Worm (Caenorhabditis elegans) whole organism, mixed stage, embryonic: ENCODE measurements around the gene fbxo-11.2.

Source experiments
- M03D4.4 ChIP-seq: sonication (generic microtip); optimal IDR thresholded peaks from 2 replicates; lab custom pipeline; 2017; ENCODE audit warnings: mild to moderate bottlenecking, missing genetic modification characterization, missing compliant biosample characterization
- bed-3 ChIP-seq: fragments of 200-800 bp; sonication (Bioruptor generic); optimal IDR thresholded peaks from 3 replicates; lab custom pipeline; 2018; ENCODE audit warnings: mild to moderate bottlenecking, missing genetic modification characterization, moderate library complexity, missing compliant biosample characterization
- ceh-43 ChIP-seq: fragments of 200-800 bp; sonication (Bioruptor generic); optimal IDR thresholded peaks from 2 replicates; lab custom pipeline; 2018; ENCODE audit warnings: mild to moderate bottlenecking, missing genetic modification characterization, moderate library complexity, missing compliant biosample characterization
- ceh-83 ChIP-seq: fragments of 200-800 bp; sonication (Bioruptor generic); optimal IDR thresholded peaks from 2 replicates; lab custom pipeline; 2018; ENCODE audit warnings: mild to moderate bottlenecking, missing genetic modification characterization, missing compliant biosample characterization
- ces-1 ChIP-seq: fragments of 150-350 bp; optimal IDR thresholded peaks from 2 replicates; lab custom pipeline; 2014; ENCODE audit warnings: missing biosample characterization, missing genetic modification reagents, missing genetic modification characterization
- cnd-1 ChIP-seq: fragments of 200-800 bp; sonication (Bioruptor generic); optimal IDR thresholded peaks from 2 replicates; lab custom pipeline; 2018; ENCODE audit warnings: mild to moderate bottlenecking, missing genetic modification characterization, missing compliant biosample characterization
- drap-1 ChIP-seq: fragments of 200-800 bp; sonication (Bioruptor generic); optimal IDR thresholded peaks from 3 replicates; lab custom pipeline; 2018; ENCODE audit warnings: mild to moderate bottlenecking, missing genetic modification characterization, missing compliant biosample characterization
- elt-1 ChIP-seq: sonication (generic microtip); optimal IDR thresholded peaks from 2 replicates; lab custom pipeline; 2017; ENCODE audit warnings: missing genetic modification characterization, mild to moderate bottlenecking, missing compliant biosample characterization, antibody characterized with exemption, moderate library complexity, borderline replicate concordance; ENCODE audit not compliant: insufficient read depth
- flh-1 ChIP-seq: fragments of 200-800 bp; sonication (Bioruptor generic); optimal IDR thresholded peaks from 2 replicates; lab custom pipeline; 2018; ENCODE audit warnings: mild to moderate bottlenecking, missing genetic modification characterization, moderate library complexity, missing compliant biosample characterization
- hlh-1 ChIP-seq: fragments of 150-350 bp; optimal IDR thresholded peaks from 2 replicates; lab custom pipeline; 2014; ENCODE audit warnings: missing biosample characterization, missing genetic modification reagents, missing genetic modification characterization
- lin-32 ChIP-seq: fragments of 200-800 bp; sonication (Bioruptor generic); optimal IDR thresholded peaks from 2 replicates; lab custom pipeline; 2018; ENCODE audit warnings: mild to moderate bottlenecking, missing genetic modification characterization, missing compliant biosample characterization
- mls-2 ChIP-seq: sonication (generic microtip); optimal IDR thresholded peaks from 2 replicates; lab custom pipeline; 2016; ENCODE audit warnings: mild to moderate bottlenecking, missing genetic modification characterization, moderate library complexity, missing compliant biosample characterization
- nhr-12 ChIP-seq: fragments of 150-350 bp; optimal IDR thresholded peaks from 2 replicates; lab custom pipeline; 2014; ENCODE audit warnings: missing biosample characterization, missing genetic modification characterization
- nhr-2 ChIP-seq: fragments of 150-350 bp; optimal IDR thresholded peaks from 2 replicates; lab custom pipeline; 2014; ENCODE audit warnings: missing biosample characterization, missing genetic modification characterization
- nhr-237 ChIP-seq: fragments of 150-350 bp; optimal IDR thresholded peaks from 2 replicates; lab custom pipeline; 2014; ENCODE audit warnings: missing biosample characterization, missing genetic modification characterization
- nhr-76 ChIP-seq: sonication (generic microtip); optimal IDR thresholded peaks from 2 replicates; lab custom pipeline; 2017; ENCODE audit warnings: missing biosample characterization, missing genetic modification characterization
- pha-4 ChIP-seq: fragments of 150-350 bp; optimal IDR thresholded peaks from 2 replicates; lab custom pipeline; 2018; ENCODE audit warnings: missing biosample characterization, missing genetic modification reagents, missing genetic modification characterization
- sem-2 ChIP-seq: fragments of 200-800 bp; sonication (Bioruptor generic); optimal IDR thresholded peaks from 2 replicates; lab custom pipeline; 2018; ENCODE audit warnings: mild to moderate bottlenecking, missing genetic modification characterization, missing compliant biosample characterization
- snpc-4 ChIP-seq: fragments of 150-350 bp; optimal IDR thresholded peaks from 2 replicates; lab custom pipeline; 2014; ENCODE audit warnings: missing biosample characterization, missing genetic modification characterization
- tbx-8 ChIP-seq: fragments of 200-800 bp; sonication (Bioruptor generic); optimal IDR thresholded peaks from 2 replicates; lab custom pipeline; 2018; ENCODE audit warnings: mild to moderate bottlenecking, missing genetic modification characterization, moderate library complexity, missing compliant biosample characterization
- unc-120 ChIP-seq: sonication (generic microtip); optimal IDR thresholded peaks from 2 replicates; lab custom pipeline; 2017; ENCODE audit warnings: missing genetic modification characterization, missing compliant biosample characterization; ENCODE audit not compliant: poor library complexity, severe bottlenecking
- zip-8 ChIP-seq: fragments of 150-350 bp; optimal IDR thresholded peaks from 2 replicates; lab custom pipeline; 2014; ENCODE audit warnings: missing biosample characterization, missing genetic modification characterization
- ztf-11 ChIP-seq: fragments of 150-350 bp; optimal IDR thresholded peaks from 2 replicates; lab custom pipeline; 2014; ENCODE audit warnings: missing biosample characterization, missing genetic modification characterization

Gene fbxo-11.2

ce11 chrIII:1001297-1001696, 51.7 kb downstream of the fbxo-11.2 start, which contains the start of gene R06B10.7:
TSS of gene R06B10.7 (minus strand) at chrIII:1001397.
- TF ChIP-seq nhr-237 (tag; lab: Kevin White, UChicago): no peak
- TF ChIP-seq tbx-8 (GFP tag; lab: Kevin White, UChicago): no peak
- no peak for TF ChIP-seq ceh-83 (GFP tag; lab: Kevin White, UChicago)
- TF ChIP-seq nhr-12 (tag; lab: Kevin White, UChicago): no peak
- no peak for TF ChIP-seq hlh-1 (tag; lab: Kevin White, UChicago)
- no peak for TF ChIP-seq ceh-43 (GFP tag; lab: Kevin White, UChicago)
- TF ChIP-seq bed-3 (GFP tag; lab: Kevin White, UChicago): no peak
- TF ChIP-seq sem-2 (GFP tag; lab: Kevin White, UChicago): no peak
- no peak for TF ChIP-seq pha-4 (tag; lab: Kevin White, UChicago)
- TF ChIP-seq ces-1 (GFP tag; lab: Kevin White, UChicago): no peak

- TF ChIP-seq mls-2 (tag; lab: Kevin White, UChicago) (no peak), lin-32 (GFP tag; lab: Kevin White, UChicago) (no peak), ceh-83 (GFP tag; lab: Kevin White, UChicago) (no peak)
Observed at ce11 chrIII:998855-999254, 54.2 kb downstream of the fbxo-11.2 start.

DNA sequence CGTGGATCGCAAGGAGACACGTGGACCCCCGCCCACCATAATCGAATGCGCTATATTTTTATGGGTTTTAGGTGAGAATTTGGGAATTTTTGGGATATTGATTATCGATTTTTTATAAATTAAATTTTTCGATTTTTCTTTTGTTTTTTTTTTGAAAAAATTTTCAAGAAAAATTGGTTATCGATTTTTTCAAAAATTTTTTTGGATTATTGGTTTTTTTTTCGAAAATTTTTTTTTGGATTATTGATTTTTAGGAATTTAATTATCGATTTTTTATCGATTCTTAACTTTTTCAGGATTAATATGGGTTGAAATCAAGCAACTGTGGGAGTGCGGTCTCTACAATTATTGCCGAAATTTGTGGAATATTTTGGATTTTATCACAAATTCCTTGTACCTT, 56.5 kb downstream of the fbxo-11.2 start:
- TF ChIP-seq ztf-11 (tag; lab: Kevin White, UChicago) (no peak), ceh-43 (GFP tag; lab: Kevin White, UChicago) (no peak), nhr-76 (tag; lab: Kevin White, UChicago) (no peak), drap-1 (GFP tag; lab: Kevin White, UChicago) (no peak), unc-120 (no peak), nhr-2 (no peak), cnd-1 (no peak), mls-2 (tag; lab: Kevin White, UChicago) (no peak), ces-1 (GFP tag; lab: Kevin White, UChicago) (no peak), snpc-4 (tag; lab: Kevin White, UChicago) (no peak), zip-8 (tag; lab: Kevin White, UChicago) (no peak), flh-1 (GFP tag; lab: Kevin White, UChicago) (no peak), M03D4.4 (tag; lab: Kevin White, UChicago) (no peak), elt-1 (tag; lab: Kevin White, UChicago) (no peak)
